Worm (Caenorhabditis elegans) whole organism, L1 larva: Measurements from ENCODE around the gene W05H9.4.

ENCODE experiments used
- C04F5.9 ChIP-seq: sonication (generic microtip); optimal IDR thresholded peaks from 2 replicates; lab custom pipeline; 2016; ENCODE audit warnings: missing genetic modification characterization, missing compliant biosample characterization
- C34B4.2 ChIP-seq: sonication (generic microtip); optimal IDR thresholded peaks from 2 replicates; lab custom pipeline; 2017; ENCODE audit warnings: mild to moderate bottlenecking, missing genetic modification characterization, missing compliant biosample characterization
- F16B12.6 ChIP-seq: fragments of 150-350 bp; optimal IDR thresholded peaks from 2 replicates; lab custom pipeline; 2014; ENCODE audit warnings: missing biosample characterization, missing genetic modification characterization
- alr-1 ChIP-seq: fragments of 200-800 bp; sonication (Bioruptor generic); optimal IDR thresholded peaks from 2 replicates; lab custom pipeline; 2018; ENCODE audit warnings: borderline replicate concordance, mild to moderate bottlenecking, missing genetic modification characterization, missing compliant biosample characterization
- aly-2 ChIP-seq: fragments of 150-350 bp; optimal IDR thresholded peaks from 2 replicates; lab custom pipeline; 2014; ENCODE audit warnings: missing biosample characterization, missing genetic modification characterization
- ama-1 ChIP-seq: fragments of 150-350 bp; optimal IDR thresholded peaks from 2 replicates; lab custom pipeline; 2014
- ceh-8 ChIP-seq: fragments of 200-800 bp; sonication (Bioruptor generic); optimal IDR thresholded peaks from 2 replicates; lab custom pipeline; 2018; ENCODE audit warnings: mild to moderate bottlenecking, missing genetic modification characterization, moderate library complexity, missing compliant biosample characterization
- ceh-88 ChIP-seq: fragments of 200-800 bp; sonication (Bioruptor generic); IDR thresholded peaks from 2 replicates; pipeline ENCODE4 v1.3.6; 2022; ENCODE audit warnings: missing genetic modification characterization, missing compliant biosample characterization
- ceh-90 ChIP-seq: sonication (generic microtip); optimal IDR thresholded peaks from 2 replicates; lab custom pipeline; 2016; ENCODE audit warnings: missing genetic modification characterization, missing compliant biosample characterization
- ces-1 ChIP-seq: fragments of 150-350 bp; optimal IDR thresholded peaks from 2 replicates; lab custom pipeline; 2014; ENCODE audit warnings: missing biosample characterization, missing genetic modification reagents, missing genetic modification characterization
- dpl-1 ChIP-seq, 3 experiments: fragments of 150-350 bp in 2 of 3; sonication (generic microtip) in 1 of 3; optimal IDR thresholded peaks; 2 replicates each; lab custom pipeline; 2014 to 2017; ENCODE audit warnings: missing biosample characterization in 3 of 3, missing genetic modification characterization in 3 of 3, missing genetic modification reagents in 3 of 3
- egl-13 ChIP-seq: sonication (generic microtip); optimal IDR thresholded peaks from 2 replicates; lab custom pipeline; 2016; ENCODE audit warnings: missing genotype, missing genetic modification reagents, missing genetic modification characterization, missing compliant biosample characterization
- egl-27 ChIP-seq, 2 experiments: fragments of 150-350 bp in 1 of 2; sonication (generic microtip); optimal IDR thresholded peaks; 3 replicates each; lab custom pipeline; 2017 to 2018; ENCODE audit warnings: missing biosample characterization in 2 of 2, missing genetic modification characterization in 2 of 2, missing genetic modification reagents in 2 of 2
- elt-2 ChIP-seq: sonication (generic microtip); optimal IDR thresholded peaks from 2 replicates; lab custom pipeline; 2016; ENCODE audit warnings: missing genetic modification characterization, mild to moderate bottlenecking, inconsistent platforms, missing compliant biosample characterization, missing genetic modification reagents
- elt-3 ChIP-seq, 6 experiments: fragments of 150-350 bp in 1 of 6; sonication (generic microtip); optimal IDR thresholded peaks; 2 replicates each; lab custom pipeline; 2017 to 2018; ENCODE audit warnings: missing biosample characterization in 6 of 6, missing genetic modification characterization in 6 of 6, inconsistent platforms in 1 of 6
- fkh-4 ChIP-seq: sonication (generic microtip); optimal IDR thresholded peaks from 2 replicates; lab custom pipeline; 2016; ENCODE audit warnings: missing compliant biosample characterization, missing genetic modification characterization, borderline replicate concordance
- fos-1 ChIP-seq: fragments of 150-350 bp; optimal IDR thresholded peaks from 2 replicates; lab custom pipeline; 2014; ENCODE audit warnings: missing biosample characterization, missing genetic modification characterization
- hlh-17 ChIP-seq: fragments of 200-800 bp; sonication (Bioruptor generic); optimal IDR thresholded peaks from 2 replicates; lab custom pipeline; 2018; ENCODE audit warnings: missing genetic modification characterization, mild to moderate bottlenecking, missing compliant biosample characterization, moderate library complexity, borderline replicate concordance
- hpl-2 ChIP-seq: fragments of 150-350 bp; optimal IDR thresholded peaks from 2 replicates; lab custom pipeline; 2014; ENCODE audit warnings: missing biosample characterization, missing genetic modification reagents, missing genetic modification characterization
- irx-1 ChIP-seq: sonication (generic microtip); optimal IDR thresholded peaks from 2 replicates; lab custom pipeline; 2016; ENCODE audit warnings: missing genetic modification characterization, missing compliant biosample characterization
- lin-13 ChIP-seq: fragments of 150-350 bp; optimal IDR thresholded peaks from 2 replicates; lab custom pipeline; 2014; ENCODE audit warnings: missing biosample characterization, missing genetic modification reagents, missing genetic modification characterization
- lin-14 ChIP-seq: fragments of 200-800 bp; sonication (Bioruptor generic); optimal IDR thresholded peaks from 2 replicates; lab custom pipeline; 2018; ENCODE audit warnings: mild to moderate bottlenecking, missing genetic modification characterization, moderate library complexity, missing compliant biosample characterization
- lin-15B ChIP-seq: fragments of 150-350 bp; sonication (generic microtip); optimal IDR thresholded peaks from 3 replicates; lab custom pipeline; 2014; ENCODE audit warnings: missing biosample characterization, missing genetic modification characterization
- lin-35 ChIP-seq, 2 experiments: fragments of 150-350 bp; optimal IDR thresholded peaks; 2 replicates each; lab custom pipeline; 2014; ENCODE audit warnings: missing biosample characterization in 2 of 2, missing genetic modification characterization in 2 of 2, missing genetic modification reagents in 2 of 2
- lir-3 ChIP-seq: sonication (generic microtip); optimal IDR thresholded peaks from 2 replicates; lab custom pipeline; 2016; ENCODE audit warnings: mild to moderate bottlenecking, missing genetic modification characterization, moderate library complexity, missing compliant biosample characterization; ENCODE audit not compliant: poor library complexity
- lsy-2 ChIP-seq, 2 experiments: fragments of 150-350 bp; optimal IDR thresholded peaks; 2 replicates each; lab custom pipeline; 2014; ENCODE audit warnings: missing biosample characterization in 2 of 2, missing genetic modification characterization in 2 of 2
- mab-9 ChIP-seq: fragments of 200-800 bp; sonication (Bioruptor generic); IDR thresholded peaks from 2 replicates; pipeline ENCODE4 v1.3.6; 2022; ENCODE audit warnings: missing genetic modification reagents, missing genetic modification characterization, missing compliant biosample characterization
- mef-2 ChIP-seq: fragments of 150-350 bp; optimal IDR thresholded peaks from 2 replicates; lab custom pipeline; 2014; ENCODE audit warnings: missing biosample characterization, missing genetic modification characterization
- mep-1 ChIP-seq: fragments of 150-350 bp; optimal IDR thresholded peaks from 2 replicates; lab custom pipeline; 2014; ENCODE audit warnings: missing biosample characterization, missing genetic modification characterization
- nhr-12 ChIP-seq: sonication (generic microtip); optimal IDR thresholded peaks from 2 replicates; lab custom pipeline; 2017; ENCODE audit warnings: missing biosample characterization, missing genetic modification characterization
- nhr-19 ChIP-seq: fragments of 200-800 bp; sonication (Bioruptor generic); conservative IDR thresholded peaks from 2 replicates; pipeline ENCODE4 v1.3.6; 2022; ENCODE audit warnings: missing genetic modification characterization, missing compliant biosample characterization
- nhr-20 ChIP-seq: sonication (generic microtip); optimal IDR thresholded peaks from 2 replicates; lab custom pipeline; 2016; ENCODE audit warnings: mild to moderate bottlenecking, missing genetic modification characterization, missing compliant biosample characterization
- nhr-76 ChIP-seq: sonication (generic microtip); optimal IDR thresholded peaks from 2 replicates; lab custom pipeline; 2017; ENCODE audit warnings: missing biosample characterization, missing genetic modification characterization
- nhr-84 ChIP-seq: sonication (generic microtip); optimal IDR thresholded peaks from 2 replicates; lab custom pipeline; 2017; ENCODE audit warnings: missing biosample characterization, missing genetic modification characterization
- nhr-85 ChIP-seq: sonication (generic microtip); peaks from one replicate; lab custom pipeline; 2016; ENCODE audit warnings: missing genetic modification characterization, inconsistent platforms, missing compliant biosample characterization
- nhr-90 ChIP-seq: sonication (generic microtip); optimal IDR thresholded peaks from 2 replicates; lab custom pipeline; 2016; ENCODE audit warnings: mild to moderate bottlenecking, missing genetic modification characterization, missing compliant biosample characterization; ENCODE audit not compliant: poor library complexity
- pag-3 ChIP-seq: sonication (generic microtip); optimal IDR thresholded peaks from 2 replicates; lab custom pipeline; 2017; ENCODE audit warnings: missing genetic modification characterization, mild to moderate bottlenecking, missing compliant biosample characterization, antibody characterized with exemption, borderline replicate concordance; ENCODE audit not compliant: insufficient read depth
- pax-3 ChIP-seq: fragments of 200-800 bp; sonication (Bioruptor generic); optimal IDR thresholded peaks from 2 replicates; lab custom pipeline; 2018; ENCODE audit warnings: mild to moderate bottlenecking, missing genetic modification characterization, moderate library complexity, missing compliant biosample characterization
- pqm-1 ChIP-seq: sonication (generic microtip); optimal IDR thresholded peaks from 3 replicates; lab custom pipeline; 2017; ENCODE audit warnings: missing biosample characterization, missing genetic modification characterization
- rnt-1 ChIP-seq: sonication (generic microtip); optimal IDR thresholded peaks from 2 replicates; lab custom pipeline; 2016; ENCODE audit warnings: mild to moderate bottlenecking, missing genetic modification characterization, moderate library complexity, missing compliant biosample characterization
- snpc-4 ChIP-seq: fragments of 150-350 bp; optimal IDR thresholded peaks from 2 replicates; lab custom pipeline; 2014; ENCODE audit warnings: missing biosample characterization, missing genetic modification characterization
- snu-23 ChIP-seq: sonication (generic microtip); optimal IDR thresholded peaks from 2 replicates; lab custom pipeline; 2016; ENCODE audit warnings: missing genetic modification characterization, missing compliant biosample characterization
- sptf-1 ChIP-seq: fragments of 150-350 bp; optimal IDR thresholded peaks from 2 replicates; lab custom pipeline; 2014; ENCODE audit warnings: missing biosample characterization, missing genetic modification characterization
- sup-37 ChIP-seq: fragments of 200-800 bp; sonication (Bioruptor generic); optimal IDR thresholded peaks from 2 replicates; lab custom pipeline; 2018; ENCODE audit warnings: mild to moderate bottlenecking, missing genetic modification characterization, missing compliant biosample characterization
- swsn-7 ChIP-seq: sonication (generic microtip); optimal IDR thresholded peaks from 2 replicates; lab custom pipeline; 2016; ENCODE audit warnings: missing genetic modification characterization, missing compliant biosample characterization
- tlp-1 ChIP-seq: fragments of 150-350 bp; optimal IDR thresholded peaks from 2 replicates; lab custom pipeline; 2014; ENCODE audit warnings: missing biosample characterization, missing genetic modification characterization
- unc-98 ChIP-seq: fragments of 200-800 bp; sonication (Bioruptor generic); IDR thresholded peaks from 2 replicates; pipeline ENCODE4 v1.3.6; 2022; ENCODE audit warnings: missing genetic modification characterization, missing compliant biosample characterization
- zag-1 ChIP-seq: fragments of 150-350 bp; optimal IDR thresholded peaks from 2 replicates; lab custom pipeline; 2014; ENCODE audit warnings: missing biosample characterization, missing genetic modification characterization
- zip-4 ChIP-seq: fragments of 200-800 bp; sonication (Bioruptor generic); optimal IDR thresholded peaks from 2 replicates; lab custom pipeline; 2018; ENCODE audit warnings: mild to moderate bottlenecking, missing genetic modification characterization, moderate library complexity, missing compliant biosample characterization
- ztf-4 ChIP-seq: fragments of 150-350 bp; optimal IDR thresholded peaks from 2 replicates; lab custom pipeline; 2014; ENCODE audit warnings: missing biosample characterization, missing genetic modification characterization

W05H9.4 gene

ce11 chrX:6292812-6293211 lies 29.4 kb downstream of the W05H9.4 start, which contains the start of gene mom-1:
Gene mom-1 (plus strand): TSS chrX:6293112.
- TF ChIP-seq lin-13 (GFP tag; lab: Kevin White, UChicago), result no peak

- peak; percentile 98 for TF ChIP-seq hpl-2 (GFP tag; lab: Kevin White, UChicago)
- peak; percentile 98 for TF ChIP-seq rnt-1
- peak; percentile 90 for TF ChIP-seq mef-2 (tag; lab: Kevin White, UChicago)
- peak; percentile 96 for TF ChIP-seq elt-2
- TF ChIP-seq lin-14, result peak; percentile 98
- TF ChIP-seq nhr-85 (tag; lab: Kevin White, UChicago), result peak; percentile 99
- TF ChIP-seq pag-3, result no peak
- peak; percentile 97 for TF ChIP-seq sup-37 (GFP tag; lab: Kevin White, UChicago)
- TF ChIP-seq zag-1 (tag; lab: Kevin White, UChicago), result peak; percentile 66
- TF ChIP-seq lir-3, result peak; percentile 92
- TF ChIP-seq lsy-2 (tag; optimal IDR thresholded peaks at IDR 0.05; lab: Kevin White, UChicago), result peak; percentile 94 to 95
- peak; percentile 99 for TF ChIP-seq ceh-8
- TF ChIP-seq mep-1 (tag; lab: Kevin White, UChicago), result peak; percentile 99
- peak; percentile 99 for TF ChIP-seq ztf-4 (tag; lab: Kevin White, UChicago)
- peak; percentile 97 for TF ChIP-seq nhr-76 (tag; lab: Kevin White, UChicago)
- peak; percentile 99 for TF ChIP-seq swsn-7
- peak; percentile 85 for TF ChIP-seq nhr-12
- TF ChIP-seq lin-15B (tag; lab: Kevin White, UChicago), result peak; percentile 29
- peak; percentile 96 for TF ChIP-seq ces-1
- peak; percentile 100 for TF ChIP-seq nhr-90 (tag; lab: Kevin White, UChicago)
- peak; percentile 99 for TF ChIP-seq nhr-20 (tag; lab: Kevin White, UChicago)
- peak; percentile 81 for TF ChIP-seq unc-98
- peak; percentile 96 for TF ChIP-seq pax-3 (tag; lab: Kevin White, UChicago)
- TF ChIP-seq aly-2 (tag; lab: Kevin White, UChicago), result peak; percentile 94
- TF ChIP-seq C34B4.2 (tag; lab: Kevin White, UChicago), result no peak
- peak; percentile 33 for TF ChIP-seq tlp-1
- peak; percentile 7 for TF ChIP-seq hlh-17
- peak; percentile 98 for TF ChIP-seq ceh-88 (GFP tag; lab: Robert Waterston, UW)
- TF ChIP-seq ceh-90, result peak; percentile 55
- peak; percentile 92 for TF ChIP-seq C04F5.9 (tag; lab: Kevin White, UChicago)
- TF ChIP-seq elt-3 (tag; optimal IDR thresholded peaks at IDR 0.05; lab: Kevin White, UChicago), result peak; percentile 58 to 100 (median 96)
- peak; percentile 54 to 71 (median 55) for TF ChIP-seq dpl-1 (GFP tag; optimal IDR thresholded peaks at IDR 0.05; lab: Kevin White, UChicago)
- peak; percentile 99 for TF ChIP-seq irx-1 (tag; lab: Kevin White, UChicago)
- TF ChIP-seq sptf-1 (tag; lab: Kevin White, UChicago), result no peak
- TF ChIP-seq zip-4 (GFP tag; lab: Kevin White, UChicago), result peak; percentile 96
- TF ChIP-seq fkh-4 (tag; lab: Kevin White, UChicago), result peak; percentile 92
- peak; percentile 52 for TF ChIP-seq nhr-84 (tag; lab: Kevin White, UChicago)
- TF ChIP-seq lin-35 (GFP tag; optimal IDR thresholded peaks at IDR 0.05; lab: Kevin White, UChicago), result peak; percentile 82 to 93
- peak; percentile 100 for TF ChIP-seq snu-23
- TF ChIP-seq F16B12.6, result peak; percentile 61
- TF ChIP-seq mab-9 (GFP tag; lab: Robert Waterston, UW), result peak; percentile 98
- peak; percentile 99 for TF ChIP-seq egl-13 (tag; lab: Kevin White, UChicago)
- TF ChIP-seq alr-1 (tag; lab: Kevin White, UChicago), result no peak
- peak; percentile 85 for TF ChIP-seq snpc-4 (tag; lab: Kevin White, UChicago)
- peak; percentile 88 to 97 for TF ChIP-seq egl-27 (tag; optimal IDR thresholded peaks at IDR 0.05; lab: Kevin White, UChicago)
- peak; percentile 98 for TF ChIP-seq pqm-1 (tag; lab: Kevin White, UChicago)
- peak; percentile 98 for TF ChIP-seq nhr-19 (GFP tag; lab: Robert Waterston, UW)
- peak; percentile 99 for TF ChIP-seq fos-1 (tag; lab: Kevin White, UChicago)
- TF ChIP-seq ama-1 (lab: Kevin White, UChicago), result peak; percentile 60
Observed at ce11 chrX:6296402-6296844, 33.0 kb downstream of the W05H9.4 start.
